Worm (Caenorhabditis elegans) whole organism, L2 larva: Measurements from ENCODE around the gene dnsn-1.

ENCODE experiments used
- Y55F3AM.14 ChIP-seq: fragments of 200-800 bp; sonication (Bioruptor generic); optimal IDR thresholded peaks from 2 replicates; lab custom pipeline; 2018; ENCODE audit warnings: mild to moderate bottlenecking, missing genetic modification characterization, missing compliant biosample characterization
- ZK546.5 ChIP-seq: sonication (generic microtip); optimal IDR thresholded peaks from 2 replicates; lab custom pipeline; 2017; ENCODE audit warnings: missing biosample characterization, missing genetic modification characterization
- aly-2 ChIP-seq: fragments of 150-350 bp; optimal IDR thresholded peaks from 2 replicates; lab custom pipeline; 2014; ENCODE audit warnings: missing biosample characterization, missing genetic modification characterization
- ama-1 ChIP-seq: fragments of 150-350 bp; optimal IDR thresholded peaks from 2 replicates; lab custom pipeline; 2018; ENCODE audit warnings: inconsistent platforms
- blmp-1 ChIP-seq: sonication (generic microtip); optimal IDR thresholded peaks from 2 replicates; lab custom pipeline; 2017; ENCODE audit warnings: missing genetic modification characterization, mild to moderate bottlenecking, missing compliant biosample characterization, antibody characterized with exemption, moderate library complexity; ENCODE audit not compliant: insufficient read depth
- ceh-16 ChIP-seq: fragments of 150-350 bp; optimal IDR thresholded peaks from 2 replicates; lab custom pipeline; 2014; ENCODE audit warnings: missing biosample characterization, missing genetic modification characterization
- ceh-82 ChIP-seq: fragments of 150-350 bp; optimal IDR thresholded peaks from 2 replicates; lab custom pipeline; 2014; ENCODE audit warnings: missing biosample characterization, missing genetic modification characterization
- crh-2 ChIP-seq: sonication (generic microtip); optimal IDR thresholded peaks from 2 replicates; lab custom pipeline; 2017; ENCODE audit warnings: missing biosample characterization, missing genetic modification characterization
- egl-27 ChIP-seq: sonication (generic microtip); optimal IDR thresholded peaks from 3 replicates; lab custom pipeline; 2017; ENCODE audit warnings: missing biosample characterization, missing genetic modification reagents, missing genetic modification characterization
- elt-1 ChIP-seq: fragments of 150-350 bp; optimal IDR thresholded peaks from 2 replicates; lab custom pipeline; 2014; ENCODE audit warnings: missing biosample characterization, missing genetic modification characterization
- elt-3 ChIP-seq: sonication (generic microtip); optimal IDR thresholded peaks from 2 replicates; lab custom pipeline; 2017; ENCODE audit warnings: missing biosample characterization, missing genetic modification characterization
- fos-1 ChIP-seq: fragments of 150-350 bp; optimal IDR thresholded peaks from 2 replicates; lab custom pipeline; 2014; ENCODE audit warnings: missing biosample characterization, missing genetic modification characterization
- gmeb-1 ChIP-seq: fragments of 150-350 bp; optimal IDR thresholded peaks from 2 replicates; lab custom pipeline; 2014; ENCODE audit warnings: missing biosample characterization, missing genetic modification characterization
- lin-11 ChIP-seq: fragments of 150-350 bp; sonication (generic microtip); optimal IDR thresholded peaks from 2 replicates; lab custom pipeline; 2014; ENCODE audit warnings: missing biosample characterization, missing genetic modification characterization, inconsistent platforms, mixed read lengths
- lin-13 ChIP-seq: fragments of 150-350 bp; optimal IDR thresholded peaks from 2 replicates; lab custom pipeline; 2014; ENCODE audit warnings: missing biosample characterization, missing genetic modification reagents, missing genetic modification characterization
- lin-39 ChIP-seq: fragments of 150-350 bp; optimal IDR thresholded peaks from 2 replicates; lab custom pipeline; 2014; ENCODE audit warnings: missing biosample characterization, missing genetic modification reagents, missing genetic modification characterization
- lsy-2 ChIP-seq, 2 experiments: fragments of 150-350 bp in 1 of 2; sonication (generic microtip) in 1 of 2; optimal IDR thresholded peaks; 2 replicates each; lab custom pipeline; 2014 to 2017; ENCODE audit warnings: missing biosample characterization in 2 of 2, missing genetic modification characterization in 2 of 2
- mab-5 ChIP-seq: fragments of 150-350 bp; optimal IDR thresholded peaks from 2 replicates; lab custom pipeline; 2014; ENCODE audit warnings: missing biosample characterization, missing genetic modification characterization
- mbf-1 ChIP-seq: sonication (generic microtip); optimal IDR thresholded peaks from 2 replicates; lab custom pipeline; 2017; ENCODE audit warnings: missing biosample characterization, missing genetic modification characterization
- mdl-1 ChIP-seq, 2 experiments: fragments of 150-350 bp in 1 of 2; sonication (generic microtip) in 1 of 2; optimal IDR thresholded peaks; 2 replicates each; lab custom pipeline; 2017; ENCODE audit warnings: missing biosample characterization in 2 of 2, missing genetic modification characterization in 2 of 2
- nhr-10 ChIP-seq: sonication (generic microtip); optimal IDR thresholded peaks from 2 replicates; lab custom pipeline; 2017; ENCODE audit warnings: missing biosample characterization, missing genetic modification characterization
- nhr-11 ChIP-seq: fragments of 150-350 bp; optimal IDR thresholded peaks from 2 replicates; lab custom pipeline; 2014; ENCODE audit warnings: missing biosample characterization, missing genetic modification characterization
- nhr-12 ChIP-seq: fragments of 150-350 bp; optimal IDR thresholded peaks from 2 replicates; lab custom pipeline; 2014; ENCODE audit warnings: missing biosample characterization, missing genetic modification characterization
- nhr-129 ChIP-seq: fragments of 150-350 bp; optimal IDR thresholded peaks from 2 replicates; lab custom pipeline; 2014; ENCODE audit warnings: missing biosample characterization, missing genetic modification characterization
- nhr-23 ChIP-seq: fragments of 150-350 bp; optimal IDR thresholded peaks from 2 replicates; lab custom pipeline; 2014; ENCODE audit warnings: missing biosample characterization, missing genetic modification reagents, missing genetic modification characterization
- nhr-237 ChIP-seq: fragments of 150-350 bp; optimal IDR thresholded peaks from 2 replicates; lab custom pipeline; 2014; ENCODE audit warnings: missing biosample characterization, missing genetic modification characterization
- nhr-25 ChIP-seq: fragments of 150-350 bp; sonication (generic microtip); optimal IDR thresholded peaks from 3 replicates; lab custom pipeline; 2014; ENCODE audit warnings: missing biosample characterization, missing genetic modification characterization
- sem-4 ChIP-seq: fragments of 150-350 bp; optimal IDR thresholded peaks from 2 replicates; lab custom pipeline; 2014; ENCODE audit warnings: missing biosample characterization, missing genetic modification reagents, missing genetic modification characterization
- sma-3 ChIP-seq: sonication (generic microtip); optimal IDR thresholded peaks from 2 replicates; lab custom pipeline; 2016; ENCODE audit warnings: missing genetic modification reagents, missing genetic modification characterization, missing compliant biosample characterization
- sma-9 ChIP-seq, 2 experiments: fragments of 150-350 bp in 1 of 2; sonication (generic microtip) in 1 of 2; optimal IDR thresholded peaks; 2 replicates each; lab custom pipeline; 2014 to 2016; ENCODE audit warnings: missing genetic modification characterization in 2 of 2, mild to moderate bottlenecking in 1 of 2, missing biosample characterization in 1 of 2, missing compliant biosample characterization in 1 of 2, missing genetic modification reagents in 1 of 2, moderate library complexity in 1 of 2
- snpc-4 ChIP-seq: fragments of 150-350 bp; optimal IDR thresholded peaks from 2 replicates; lab custom pipeline; 2014; ENCODE audit warnings: missing biosample characterization, missing genetic modification characterization
- unc-39 ChIP-seq: fragments of 150-350 bp; optimal IDR thresholded peaks from 2 replicates; lab custom pipeline; 2014; ENCODE audit warnings: missing biosample characterization, missing genetic modification characterization
- unc-55 ChIP-seq: fragments of 150-350 bp; sonication (generic microtip); optimal IDR thresholded peaks from 3 replicates; lab custom pipeline; 2014; ENCODE audit warnings: missing biosample characterization, missing genetic modification reagents, missing genetic modification characterization
- unc-62 ChIP-seq: fragments of 150-350 bp; optimal IDR thresholded peaks from 2 replicates; lab custom pipeline; 2014; ENCODE audit warnings: missing biosample characterization, missing genetic modification reagents, missing genetic modification characterization
- ztf-11 ChIP-seq: sonication (generic microtip); optimal IDR thresholded peaks from 2 replicates; lab custom pipeline; 2017; ENCODE audit warnings: missing biosample characterization, missing genetic modification characterization
- ztf-4 ChIP-seq: fragments of 150-350 bp; optimal IDR thresholded peaks from 2 replicates; lab custom pipeline; 2014; ENCODE audit warnings: missing biosample characterization, missing genetic modification characterization

dnsn-1 gene

DNA sequence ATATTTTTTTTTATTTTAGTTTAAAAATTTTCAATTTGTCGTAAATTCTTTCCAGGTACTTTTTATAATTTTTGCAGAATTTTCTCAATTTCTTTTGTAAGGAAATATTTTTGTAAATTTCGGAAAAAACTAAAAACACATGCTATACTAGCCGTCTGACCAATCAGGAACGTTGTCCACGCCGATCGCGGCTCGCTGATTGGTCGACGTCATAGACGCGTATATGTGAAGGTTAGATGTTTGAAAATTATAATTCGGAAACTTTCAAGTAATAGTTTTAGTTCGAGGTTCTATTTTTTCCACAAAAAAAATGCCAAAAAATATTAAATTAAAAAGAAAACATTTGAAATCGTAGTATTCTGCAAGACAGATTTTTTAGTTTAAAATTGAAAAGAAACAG lies 38.5 kb downstream of the dnsn-1 start:
- TF ChIP-seq snpc-4 (tag; lab: Kevin White, UChicago) (no peak), egl-27 (no peak), nhr-25 (no peak), unc-55 (GFP tag; lab: Kevin White, UChicago) (no peak), Y55F3AM.14 (GFP tag; lab: Kevin White, UChicago) (no peak), ztf-4 (tag; lab: Kevin White, UChicago) (no peak), unc-39 (tag; lab: Kevin White, UChicago) (no peak), blmp-1 (no peak), lsy-2 (tag; optimal IDR thresholded peaks at IDR 0.05; lab: Kevin White, UChicago) (no peak), nhr-11 (no peak), sem-4 (tag; lab: Kevin White, UChicago) (no peak)
- TF ChIP-seq, all 48 proteins: peak for 0

DNA sequence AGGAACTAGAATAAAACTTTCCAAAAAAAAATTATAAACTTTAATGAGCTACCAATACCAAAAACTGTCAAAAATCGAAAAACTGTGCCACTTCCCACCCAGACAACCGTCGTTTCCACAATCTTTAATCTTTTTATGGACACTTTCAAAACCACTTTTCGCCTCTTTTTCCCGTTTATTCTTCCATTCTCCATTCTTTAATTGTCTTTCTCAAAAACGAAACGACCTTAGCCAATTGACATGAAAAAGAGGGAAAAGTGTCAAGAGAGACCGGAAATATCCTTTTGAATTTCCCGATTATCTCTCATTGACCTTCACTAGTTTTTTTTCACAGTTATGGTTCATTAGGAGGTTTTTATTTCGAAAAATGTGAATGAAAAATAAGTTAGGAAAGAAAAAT lies 39.2 kb downstream of the dnsn-1 start:
- TF ChIP-seq lin-11 (tag; lab: Kevin White, UChicago), result no peak
- no peak for TF ChIP-seq lin-39
- no peak for TF ChIP-seq unc-55 (GFP tag; lab: Kevin White, UChicago)
- TF ChIP-seq ceh-16 (tag; lab: Kevin White, UChicago), result no peak
- TF ChIP-seq aly-2 (tag; lab: Kevin White, UChicago), result no peak
- TF ChIP-seq ztf-11, result no peak
- TF ChIP-seq sma-3 (GFP tag; lab: Kevin White, UChicago), result no peak
- TF ChIP-seq Y55F3AM.14 (GFP tag; lab: Kevin White, UChicago), result no peak
- no peak for TF ChIP-seq mdl-1 (tag; optimal IDR thresholded peaks at IDR 0.05; lab: Kevin White, UChicago)
- no peak for TF ChIP-seq crh-2 (tag; lab: Kevin White, UChicago)
- TF ChIP-seq ztf-4 (tag; lab: Kevin White, UChicago), result no peak
- TF ChIP-seq sma-9 (GFP tag; optimal IDR thresholded peaks at IDR 0.05; lab: Kevin White, UChicago), result no peak
- TF ChIP-seq sma-9 (tag; optimal IDR thresholded peaks at IDR 0.05; lab: Kevin White, UChicago), result no peak
- TF ChIP-seq sem-4 (tag; lab: Kevin White, UChicago), result no peak
- no peak for TF ChIP-seq elt-3
- no peak for TF ChIP-seq unc-39 (tag; lab: Kevin White, UChicago)
- no peak for TF ChIP-seq nhr-12 (tag; lab: Kevin White, UChicago)
- TF ChIP-seq elt-1, result no peak
- no peak for TF ChIP-seq ceh-82
- no peak for TF ChIP-seq fos-1 (tag; lab: Kevin White, UChicago)

DNA sequence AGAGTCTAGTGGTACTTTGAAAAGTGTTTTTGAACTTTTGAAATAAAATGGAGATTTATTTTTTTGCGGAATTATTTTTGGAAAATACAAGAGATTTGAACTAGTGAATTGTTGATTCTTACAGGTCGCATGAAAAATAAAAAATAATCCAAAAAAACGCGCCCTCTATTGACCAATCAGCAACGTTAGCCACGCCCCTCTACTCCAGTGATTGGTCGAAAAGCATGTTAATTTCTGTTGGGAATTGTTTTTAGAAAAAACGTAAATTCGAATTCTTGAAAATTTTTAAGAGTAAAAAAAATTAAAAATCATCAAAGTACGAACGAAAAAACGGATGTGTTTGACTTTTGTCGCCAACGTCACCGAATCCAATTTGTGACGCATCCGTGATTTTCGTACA lies 40.3 kb downstream of the dnsn-1 start:
- no peak for TF ChIP-seq gmeb-1 (tag; lab: Kevin White, UChicago)
- TF ChIP-seq sem-4 (tag; lab: Kevin White, UChicago), result no peak
- TF ChIP-seq nhr-12 (tag; lab: Kevin White, UChicago), result no peak
- TF ChIP-seq ama-1 (lab: Kevin White, UChicago), result no peak
- no peak for TF ChIP-seq nhr-11
- TF ChIP-seq fos-1 (tag; lab: Kevin White, UChicago), result no peak
- TF ChIP-seq ZK546.5 (tag; lab: Kevin White, UChicago), result no peak
- no peak for TF ChIP-seq lin-13 (GFP tag; lab: Kevin White, UChicago)
- TF ChIP-seq unc-62 (GFP tag; lab: Kevin White, UChicago), result no peak
- no peak for TF ChIP-seq ztf-4 (tag; lab: Kevin White, UChicago)
- TF ChIP-seq nhr-10 (tag; lab: Kevin White, UChicago), result no peak
- no peak for TF ChIP-seq ceh-82
- TF ChIP-seq mab-5 (tag; lab: Kevin White, UChicago), result no peak
- no peak for TF ChIP-seq mbf-1 (tag; lab: Kevin White, UChicago)
- no peak for TF ChIP-seq nhr-23 (tag; lab: Kevin White, UChicago)

DNA sequence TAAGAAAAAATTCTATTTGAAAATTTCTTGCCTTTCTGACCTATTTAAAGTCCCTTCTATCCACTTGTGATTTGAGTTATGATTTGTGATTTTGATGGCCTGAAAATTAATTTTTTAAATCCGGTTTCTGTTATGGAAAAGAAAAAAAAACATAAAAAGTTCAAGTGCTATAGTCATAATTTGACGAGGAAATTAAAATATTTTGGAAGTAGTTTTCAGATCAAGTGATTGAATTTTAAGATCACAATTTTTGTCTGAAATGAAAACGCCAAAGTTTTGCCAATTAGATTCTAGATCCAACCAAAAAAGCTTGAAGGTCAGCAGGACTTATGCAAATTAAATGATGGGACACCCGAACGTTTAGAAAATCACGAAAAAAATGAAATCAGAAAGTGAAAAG lies 43.3 kb downstream of the dnsn-1 start, which contains the start of gene ptr-3:
Gene ptr-3 (minus strand): TSS at position 101 of the 400 bp plus-strand sequence.
- no peak for TF ChIP-seq crh-2 (tag; lab: Kevin White, UChicago)
- no peak for TF ChIP-seq nhr-129 (tag; lab: Kevin White, UChicago)
- no peak for TF ChIP-seq ztf-4 (tag; lab: Kevin White, UChicago)
- TF ChIP-seq nhr-237 (tag; lab: Kevin White, UChicago), result no peak
- TF ChIP-seq fos-1 (tag; lab: Kevin White, UChicago), result no peak
- TF ChIP-seq blmp-1, result no peak
- no peak for TF ChIP-seq Y55F3AM.14 (GFP tag; lab: Kevin White, UChicago)
- TF ChIP-seq nhr-23 (tag; lab: Kevin White, UChicago), result no peak
- no peak for TF ChIP-seq ZK546.5 (tag; lab: Kevin White, UChicago)
- no peak for TF ChIP-seq ztf-11
- no peak for TF ChIP-seq lin-39
- TF ChIP-seq sma-9 (GFP tag; optimal IDR thresholded peaks at IDR 0.05; lab: Kevin White, UChicago), result no peak
- no peak for TF ChIP-seq sma-9 (tag; optimal IDR thresholded peaks at IDR 0.05; lab: Kevin White, UChicago)
- no peak for TF ChIP-seq aly-2 (tag; lab: Kevin White, UChicago)
- TF ChIP-seq unc-62 (GFP tag; lab: Kevin White, UChicago), result no peak
